Fruit fly (Drosophila melanogaster) whole organism, adult: Measurements from ENCODE around the gene ara.

Experiments
- CG12768 ChIP-seq: fragments of 200-800 bp; sonication (Bioruptor generic); optimal IDR thresholded peaks from 2 replicates; lab custom pipeline; 2017; ENCODE audit warnings: missing biosample characterization, missing genetic modification characterization, mild to moderate bottlenecking, moderate library complexity, missing genetic modification reagents
- CG14711 ChIP-seq: fragments of 200-800 bp; sonication (Bioruptor generic); optimal IDR thresholded peaks from 2 replicates; lab custom pipeline; 2018; ENCODE audit warnings: missing biosample characterization, mild to moderate bottlenecking, missing genetic modification characterization, moderate library complexity
- CG33017 ChIP-seq: fragments of 200-800 bp; sonication (Bioruptor generic); optimal IDR thresholded peaks from 2 replicates; lab custom pipeline; 2018; ENCODE audit warnings: missing biosample characterization, mild to moderate bottlenecking, missing genetic modification characterization, moderate library complexity
- CG5204 ChIP-seq: fragments of 200-800 bp; sonication (Bioruptor generic); optimal IDR thresholded peaks from 2 replicates; lab custom pipeline; 2016; ENCODE audit warnings: missing biosample characterization, missing genetic modification characterization
- CG7045 ChIP-seq: fragments of 200-800 bp; sonication (Bioruptor generic); optimal IDR thresholded peaks from 2 replicates; lab custom pipeline; 2017; ENCODE audit warnings: missing biosample characterization, mild to moderate bottlenecking, missing genetic modification characterization
- Clk ChIP-seq: fragments of 200-800 bp; sonication (Bioruptor generic); optimal IDR thresholded peaks from 2 replicates; lab custom pipeline; 2017; ENCODE audit warnings: missing biosample characterization, missing genetic modification characterization
- Crg-1 ChIP-seq: fragments of 200-800 bp; sonication (Bioruptor generic); optimal IDR thresholded peaks from 2 replicates; lab custom pipeline; 2016; ENCODE audit warnings: missing biosample characterization, missing genetic modification characterization
- Hr96 ChIP-seq: fragments of 200-800 bp; sonication (Bioruptor generic); optimal IDR thresholded peaks from 2 replicates; lab custom pipeline; 2016; ENCODE audit warnings: missing biosample characterization, missing genetic modification characterization
- pad ChIP-seq: fragments of 200-800 bp; sonication (Bioruptor generic); optimal IDR thresholded peaks from 3 replicates; lab custom pipeline; 2017; ENCODE audit warnings: missing biosample characterization, missing genetic modification characterization, mild to moderate bottlenecking, moderate library complexity, missing genetic modification reagents
- toe ChIP-seq: fragments of 200-800 bp; sonication (Bioruptor generic); optimal IDR thresholded peaks from 2 replicates; lab custom pipeline; 2016; ENCODE audit warnings: missing biosample characterization, missing genetic modification characterization

- no peak for TF ChIP-seq Crg-1 (GFP tag; lab: Kevin White, UChicago)
- TF ChIP-seq Clk (GFP tag; lab: Kevin White, UChicago), result no peak
- TF ChIP-seq CG7045 (GFP tag; lab: Kevin White, UChicago), result no peak
- no peak for TF ChIP-seq CG14711 (tag; lab: Kevin White, UChicago)
- no peak for TF ChIP-seq CG12768 (GFP tag; lab: Kevin White, UChicago)
- TF ChIP-seq CG33017, result no peak
- TF ChIP-seq CG5204, result no peak
- no peak for TF ChIP-seq pad
- peak; percentile 40 for TF ChIP-seq toe (GFP tag; lab: Kevin White, UChicago)
- TF ChIP-seq Hr96, result peak; percentile 10
Measured at dm6 chr3L:12572366-12572765, 8.1 kb upstream of the ara start, which contains the start of gene sowah.
